Fruit fly (Drosophila melanogaster): ENCODE measurements around the gene CG9641.

The CG9641 gene

dm6 chr2L:3022986-3023385 is 46.3 kb upstream of the CG9641 start, which contains the start of the genes alpha4GT1 and Prp40 (continued):
- TF ChIP-seq bsh (GFP tag; optimal IDR thresholded peaks at IDR 0.05) = no peak
- peak; percentile 89 for TF ChIP-seq CG4617 (GFP tag; optimal IDR thresholded peaks at IDR 0.05; ENCODE audit: borderline replicate concordance)
- no peak for TF ChIP-seq CG8478 (optimal IDR thresholded peaks at IDR 0.05)
- peak; percentile 17 for TF ChIP-seq CG13624 (GFP tag; optimal IDR thresholded peaks at IDR 0.05)
- TF ChIP-seq tio (GFP tag; optimal IDR thresholded peaks at IDR 0.05) = no peak
- TF ChIP-seq CG4360 (GFP tag; IDR thresholded peaks at IDR 0.05) = peak; percentile 77; the same call in 1 of the 2 replicates
- peak; percentile 54 for TF ChIP-seq CG12659 (GFP tag; optimal IDR thresholded peaks at IDR 0.05)
- TF ChIP-seq CG2202 (tag; optimal IDR thresholded peaks at IDR 0.05) = no peak
- TF ChIP-seq pfk (GFP tag; optimal IDR thresholded peaks at IDR 0.05) = peak; percentile 39
- peak; percentile 89 for TF ChIP-seq bbx (GFP tag; IDR thresholded peaks at IDR 0.05; ENCODE audit: partially characterized antibody)
- no peak for TF ChIP-seq CG9817 (tag; optimal IDR thresholded peaks at IDR 0.05)
- TF ChIP-seq MESR4 (GFP tag; optimal IDR thresholded peaks at IDR 0.05) = peak; percentile 77
- peak; percentile 30 for TF ChIP-seq CHES-1-like (GFP tag; optimal IDR thresholded peaks at IDR 0.05)
- TF ChIP-seq CG8388 (GFP tag; optimal IDR thresholded peaks at IDR 0.05) = no peak
- TF ChIP-seq pnt (GFP tag; optimal IDR thresholded peaks at IDR 0.05) = no peak
- TF ChIP-seq HLH4C (GFP tag; IDR thresholded peaks at IDR 0.05; ENCODE audit: partially characterized antibody) = peak; percentile 94
- TF ChIP-seq tup (GFP tag; optimal IDR thresholded peaks at IDR 0.05) = no peak
- TF ChIP-seq CG15479 (GFP tag; optimal IDR thresholded peaks at IDR 0.05) = peak; percentile 20
- TF ChIP-seq knrl (GFP tag; IDR thresholded peaks at IDR 0.05; ENCODE audit: partially characterized antibody) = peak; percentile 67; the same call in 2 of the 3 replicates
- no peak for TF ChIP-seq so (GFP tag; IDR thresholded peaks at IDR 0.05)
- no peak for TF ChIP-seq Lim3 (GFP tag; IDR thresholded peaks at IDR 0.05)
- TF ChIP-seq h (optimal IDR thresholded peaks at IDR 0.05) = no peak
- no peak for TF ChIP-seq slbo (GFP tag; IDR thresholded peaks at IDR 0.05)
- TF ChIP-seq CG9797 (GFP tag; optimal IDR thresholded peaks at IDR 0.05) = peak; percentile 4
- no peak for TF ChIP-seq CG10147 (GFP tag; optimal IDR thresholded peaks at IDR 0.05)
- TF ChIP-seq CG34224 (GFP tag; IDR thresholded peaks at IDR 0.05; ENCODE audit: partially characterized antibody) = peak; percentile 96
- TF ChIP-seq nerfin-2 (GFP tag; IDR thresholded peaks at IDR 0.05; ENCODE audit: partially characterized antibody) = peak; percentile 84
- no peak for TF ChIP-seq CG7372 (GFP tag; IDR thresholded peaks at IDR 0.05)
- no peak for TF ChIP-seq klu (GFP tag; IDR thresholded peaks at IDR 0.05)
- no peak for TF ChIP-seq Rfx (GFP tag; IDR thresholded peaks at IDR 0.05)
- TF ChIP-seq trem (tag; optimal IDR thresholded peaks at IDR 0.05) = peak; percentile 99
- no peak for TF ChIP-seq CG4854 (GFP tag; optimal IDR thresholded peaks at IDR 0.05)
- no peak for TF ChIP-seq CG11504 (tag; optimal IDR thresholded peaks at IDR 0.05)
- no peak for TF ChIP-seq emc (GFP tag; optimal IDR thresholded peaks at IDR 0.05)
- peak; percentile 86 for TF ChIP-seq CG11560 (tag; IDR thresholded peaks at IDR 0.05)
- TF ChIP-seq Dll (GFP tag; IDR thresholded peaks at IDR 0.05; ENCODE audit: partially characterized antibody) = peak; percentile 79
- TF ChIP-seq lola (GFP tag; optimal IDR thresholded peaks at IDR 0.05) = no peak
- peak; percentile 38; the same call in 2 of the 3 replicates for TF ChIP-seq row (GFP tag; IDR thresholded peaks at IDR 0.05)
- no peak for TF ChIP-seq PHDP (tag; optimal IDR thresholded peaks at IDR 0.05)
- TF ChIP-seq CG7987 (GFP tag; optimal IDR thresholded peaks at IDR 0.05) = no peak
- peak; percentile 69 for TF ChIP-seq inv (GFP tag; IDR thresholded peaks at IDR 0.05; ENCODE audit: partially characterized antibody)
- TF ChIP-seq sna (GFP tag; IDR thresholded peaks at IDR 0.05; ENCODE audit: partially characterized antibody) = peak; percentile 72
- no peak for TF ChIP-seq CG13123 (GFP tag; optimal IDR thresholded peaks at IDR 0.05)
- TF ChIP-seq CG12219 (GFP tag; optimal IDR thresholded peaks at IDR 0.05) = no peak
- TF ChIP-seq CkIIα-i1 (GFP tag; IDR thresholded peaks at IDR 0.05) = no peak
- TF ChIP-seq NC2β (GFP tag; optimal IDR thresholded peaks at IDR 0.05) = no peak
- peak; percentile 91 for TF ChIP-seq CG6791 (GFP tag; IDR thresholded peaks at IDR 0.05; ENCODE audit: partially characterized antibody)
- peak; percentile 94 for TF ChIP-seq ato (GFP tag; IDR thresholded peaks at IDR 0.05; ENCODE audit: partially characterized antibody)
- no peak for TF ChIP-seq CG17829 (tag; optimal IDR thresholded peaks at IDR 0.05)
- TF ChIP-seq otp (GFP tag; IDR thresholded peaks at IDR 0.05) = no peak

All from whole organism, embryonic.